Worm (Caenorhabditis elegans): Measurements from ENCODE around the gene K02E2.1.
A peak's percentile ranks its signal among the peaks of the same experiment; 100 is the strongest.
"Not testable (repeated sequence)": the region's sequence is repeated elsewhere in the genome, so short reads cannot be mapped to it uniquely, and the experiment has no call there.

K02E2.1 gene

DNA sequence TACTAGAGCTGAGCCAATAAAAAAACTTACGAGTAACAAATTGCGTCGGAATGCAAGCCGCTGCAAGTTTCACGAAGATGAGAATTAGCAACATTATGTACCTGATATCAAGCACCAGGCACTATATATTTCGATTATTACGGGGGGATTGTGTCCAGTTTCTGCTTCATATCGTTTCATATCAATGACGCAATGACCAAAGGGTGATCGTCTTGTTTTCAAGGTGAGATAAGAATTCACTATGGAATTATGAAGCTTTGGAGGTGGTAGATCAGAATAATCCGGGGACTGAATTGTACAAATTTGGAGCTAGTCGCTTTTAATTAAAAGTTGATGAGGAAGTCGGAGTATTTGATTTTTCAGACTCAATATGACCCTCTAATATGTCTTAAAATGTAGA lies 15.5 kb downstream of the K02E2.1 start, which contains the start of gene K02E2.8:
TSS of gene K02E2.8 (minus strand) at position 101 of the 400 bp plus-strand sequence.
- TF ChIP-seq aha-1 (tag) (peak; percentile 6), hmg-1.1 (GFP tag; IDR thresholded peaks at IDR 0.05) (no peak)

- not testable (repeated sequence) for TF ChIP-seq mxl-3 (GFP tag; optimal IDR thresholded peaks at IDR 0.05); daf-8 (GFP tag; IDR thresholded peaks at IDR 0.05); dmd-9 (GFP tag; IDR thresholded peaks at IDR 0.05)
Measured at ce11 chrV:20369153-20369552, 17.9 kb downstream of the K02E2.1 start, which contains the start of gene srh-177. srh-177 (minus strand) TSS chrV:20369253.

DNA sequence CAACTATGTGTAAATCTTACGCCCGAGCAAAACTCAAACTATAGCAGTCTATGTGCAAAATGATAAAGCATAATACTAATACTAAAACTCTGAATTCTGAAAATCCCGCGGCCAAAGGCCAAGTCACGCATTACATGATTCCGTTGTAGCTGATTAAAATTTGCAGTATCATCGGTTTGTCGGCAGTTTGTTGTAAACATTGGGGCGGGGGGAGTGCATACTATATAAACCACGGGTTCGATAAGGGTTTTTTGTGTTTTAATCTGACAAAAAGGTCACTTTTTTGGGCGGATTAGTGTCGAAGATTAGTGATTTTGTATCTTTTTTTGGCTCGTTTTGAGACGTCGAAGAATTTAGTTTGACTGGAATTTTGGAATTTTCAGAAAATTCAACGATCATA lies 23.2 kb downstream of the K02E2.1 start:
- TF ChIP-seq dve-1 (tag; optimal IDR thresholded peaks at IDR 0.05; ENCODE audit: insufficient read depth) (peak; percentile 30), nhr-28 (tag; optimal IDR thresholded peaks at IDR 0.05) (peak; percentile 60), lin-29 (GFP tag; IDR thresholded peaks at IDR 0.05) (no peak), sdz-12 (GFP tag; optimal IDR thresholded peaks at IDR 0.05) (no peak), jun-1 (tag; optimal IDR thresholded peaks at IDR 0.05) (no peak), nhr-77 (tag; optimal IDR thresholded peaks at IDR 0.05) (peak; percentile 34), pqm-1 (tag; optimal IDR thresholded peaks at IDR 0.05) (peak; percentile 52), madf-5 (GFP tag; IDR thresholded peaks at IDR 0.05) (no peak), daf-16 (GFP tag; optimal IDR thresholded peaks at IDR 0.05) (no peak), daf-16 (tag; optimal IDR thresholded peaks at IDR 0.05) (peak; percentile 67), mes-2 (tag; optimal IDR thresholded peaks at IDR 0.05; ENCODE audit: poor library complexity, severe bottlenecking) (no peak), daf-12 (tag; optimal IDR thresholded peaks at IDR 0.05) (no peak)

ce11 chrV:20375236-20375635 lies 23.9 kb downstream of the K02E2.1 start, which contains the start of gene ins-35:
ins-35 (plus strand) TSS chrV:20375536.
- TF ChIP-seq dpl-1 (GFP tag; optimal IDR thresholded peaks at IDR 0.05) (no peak), ZK546.5 (tag; optimal IDR thresholded peaks at IDR 0.05) (no peak), hlh-30 (tag; optimal IDR thresholded peaks at IDR 0.05; ENCODE audit: insufficient read depth) (no peak), aha-1 (tag) (no peak), ceh-28 (tag; optimal IDR thresholded peaks at IDR 0.05) (no peak), T20F7.1 (GFP tag; optimal IDR thresholded peaks at IDR 0.05) (no peak), ceh-82 (tag; optimal IDR thresholded peaks at IDR 0.05) (no peak), ZK337.2 (GFP tag; IDR thresholded peaks at IDR 0.05) (no peak), T26A8.4 (GFP tag; IDR thresholded peaks at IDR 0.05) (no peak), unc-130 (GFP tag; optimal IDR thresholded peaks at IDR 0.05) (no peak), pha-4 (GFP tag; IDR thresholded peaks at IDR 0.05) (no peak), pha-4 (tag; optimal IDR thresholded peaks at IDR 0.05) (no peak), F10B5.3 (tag; optimal IDR thresholded peaks at IDR 0.05) (no peak), F49E8.2 (tag; optimal IDR thresholded peaks at IDR 0.05; ENCODE audit: borderline replicate concordance) (no peak), dmd-9 (GFP tag; IDR thresholded peaks at IDR 0.05) (no peak)

ce11 chrV:20376070-20376469 lies 24.8 kb downstream of the K02E2.1 start:
- peak in 1 of 2 experiments; percentile 92 for TF ChIP-seq unc-62 (GFP tag; optimal IDR thresholded peaks at IDR 0.05 in 1 of 2)
- TF ChIP-seq unc-62 (tag; optimal IDR thresholded peaks at IDR 0.05), result no peak
- no peak for TF ChIP-seq nhr-237 (tag; optimal IDR thresholded peaks at IDR 0.05)

DNA sequence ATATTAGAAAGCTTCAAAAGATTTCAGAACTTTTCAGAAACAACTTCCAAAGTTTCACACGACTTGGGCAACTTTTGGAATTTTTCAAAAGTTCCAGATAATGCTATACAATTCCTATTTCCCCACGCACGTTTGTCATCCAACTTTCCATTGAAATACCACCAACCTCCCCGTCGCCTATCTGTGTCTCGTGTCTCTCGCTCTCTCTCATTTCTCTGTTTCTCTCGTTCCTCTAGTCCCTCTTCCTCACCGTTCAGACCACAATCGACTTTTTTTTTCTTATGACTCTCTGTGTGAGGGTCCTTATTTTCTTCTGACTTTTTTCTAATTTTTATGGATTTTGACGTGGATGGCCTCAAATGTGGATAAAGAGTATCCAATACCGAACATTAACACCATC lies 29.0 kb downstream of the K02E2.1 start, which contains the start of gene K02E2.6:
TSS of gene K02E2.6 (plus strand) at position 242 of the 400 bp plus-strand sequence.
- TF ChIP-seq ctbp-1 (GFP tag; IDR thresholded peaks at IDR 0.05), result no peak
- TF ChIP-seq daf-16 (GFP tag; optimal IDR thresholded peaks at IDR 0.05), result no peak
- TF ChIP-seq daf-16 (tag; optimal IDR thresholded peaks at IDR 0.05), result peak; percentile 6
- TF ChIP-seq duxl-1 (tag; optimal IDR thresholded peaks at IDR 0.05; ENCODE audit: poor library complexity), result peak; percentile 91
- TF ChIP-seq mxl-3 (GFP tag; optimal IDR thresholded peaks at IDR 0.05), result no peak
- peak; percentile 54 for TF ChIP-seq hlh-30 (tag; optimal IDR thresholded peaks at IDR 0.05; ENCODE audit: insufficient read depth)
- no peak for TF ChIP-seq F37D6.2 (tag; optimal IDR thresholded peaks at IDR 0.05)
- no peak for TF ChIP-seq hif-1 (tag; optimal IDR thresholded peaks at IDR 0.05)
- no peak for TF ChIP-seq ceh-32 (tag; optimal IDR thresholded peaks at IDR 0.05; ENCODE audit: poor library complexity)
- no peak for TF ChIP-seq set-16 (GFP tag; IDR thresholded peaks at IDR 0.05)
